Worm (Caenorhabditis elegans) whole organism, young adult: ENCODE results near the gene F44E5.1.

Source experiments
- F23B12.7 ChIP-seq: sonication (generic microtip); optimal IDR thresholded peaks from 2 replicates; lab custom pipeline; 2017; ENCODE audit warnings: missing genetic modification characterization, mild to moderate bottlenecking, missing compliant biosample characterization, antibody characterized with exemption, moderate library complexity; ENCODE audit not compliant: insufficient read depth
- sea-2 ChIP-seq: fragments of 200-800 bp; sonication (Bioruptor generic); IDR thresholded peaks from 2 replicates; pipeline ENCODE4 v1.3.6; 2022; ENCODE audit warnings: missing genetic modification characterization, missing compliant biosample characterization

DNA sequence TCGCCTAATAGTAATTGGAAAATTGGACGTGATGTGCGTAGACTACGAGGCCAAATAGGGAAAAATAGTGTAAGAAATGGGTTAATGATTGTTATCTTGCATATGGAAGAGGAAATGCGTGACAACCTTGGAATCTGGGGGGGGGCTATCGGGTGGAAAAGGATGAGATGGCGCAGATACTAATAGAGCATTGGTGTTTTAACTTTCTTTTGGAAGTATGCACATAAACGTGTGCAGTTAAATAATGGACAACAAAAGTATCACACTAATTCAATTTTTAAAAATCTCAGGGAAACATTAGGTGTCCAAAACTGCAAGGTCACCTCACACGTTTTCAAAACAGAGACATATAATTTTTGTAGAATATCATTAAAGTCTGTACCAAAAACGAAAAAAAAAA lies 45.5 kb upstream of the F44E5.1 start, which contains the start of gene Y6D1A.2:
- TF ChIP-seq sea-2 (no peak), F23B12.7 (no peak)
